Worm (Caenorhabditis elegans): Measurements from ENCODE around the gene hpo-34.

The hpo-34 gene

ce11 chrX:11563663-11564062, 44.8 kb upstream of the hpo-34 start, which contains the start of gene trpp-9 (continued):
- TF ChIP-seq daf-16 (GFP tag; optimal IDR thresholded peaks at IDR 0.05) (peak in 1 of 2 experiments; percentile 7), daf-16 (tag; optimal IDR thresholded peaks at IDR 0.05) (no peak), ceh-44 (GFP tag; IDR thresholded peaks at IDR 0.05) (no peak), hmg-1.1 (GFP tag; IDR thresholded peaks at IDR 0.05) (peak; percentile 75), mdt-29 (GFP tag; IDR thresholded peaks at IDR 0.05) (no peak), hlh-11 (tag; optimal IDR thresholded peaks at IDR 0.05) (peak; percentile 71), nhr-48 (tag; optimal IDR thresholded peaks at IDR 0.05) (peak; percentile 14), tra-1 (GFP tag; IDR thresholded peaks at IDR 0.05) (no peak), zip-11 (GFP tag; IDR thresholded peaks at IDR 0.05) (no peak), mdl-1 (tag; optimal IDR thresholded peaks at IDR 0.05) (peak; percentile 77 to 89), mep-1 (tag; optimal IDR thresholded peaks at IDR 0.05) (peak; percentile 77), dpl-1 (GFP tag; optimal IDR thresholded peaks at IDR 0.05) (peak; percentile 17), egl-27 (tag; optimal IDR thresholded peaks at IDR 0.05) (no peak), dve-1 (tag; optimal IDR thresholded peaks at IDR 0.05; ENCODE audit: insufficient read depth) (peak; percentile 47), ztf-7 (tag; optimal IDR thresholded peaks at IDR 0.05) (peak; percentile 27)

DNA sequence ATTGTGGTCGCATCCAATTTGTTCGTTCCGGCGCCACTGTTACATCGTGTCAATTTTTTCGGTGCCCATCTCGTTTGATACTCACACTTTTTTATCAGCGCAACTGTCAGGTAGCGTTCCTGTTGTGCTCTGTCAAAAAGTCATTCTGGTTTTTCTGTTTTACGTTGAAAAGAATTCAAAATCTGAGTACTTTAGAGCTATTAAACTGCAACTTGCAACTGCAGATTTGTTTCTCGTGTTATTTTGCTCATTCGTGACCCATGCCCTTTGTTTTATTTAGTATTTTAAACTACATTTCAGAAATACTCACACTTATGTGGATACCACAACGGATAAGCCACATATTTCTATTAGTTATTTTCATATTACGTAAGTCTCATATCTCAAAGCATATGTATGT, 41.7 kb upstream of the hpo-34 start, which contains the start of gene lev-8:
lev-8 (plus strand) TSS at position 301 of the 400 bp plus-strand sequence.
- TF ChIP-seq jun-1 (tag; optimal IDR thresholded peaks at IDR 0.05) (no peak), F49E8.2 (tag; optimal IDR thresholded peaks at IDR 0.05; ENCODE audit: borderline replicate concordance) (no peak), hif-1 (tag; optimal IDR thresholded peaks at IDR 0.05) (no peak), F37D6.2 (tag; optimal IDR thresholded peaks at IDR 0.05) (no peak), unc-130 (GFP tag; optimal IDR thresholded peaks at IDR 0.05) (no peak), madf-9 (GFP tag; conservative IDR thresholded peaks at IDR 0.05) (no peak), zip-2 (tag; optimal IDR thresholded peaks at IDR 0.05) (no peak), ceh-82 (tag; optimal IDR thresholded peaks at IDR 0.05) (no peak)

ce11 chrX:11560076-11560475, 41.2 kb upstream of the hpo-34 start:
- TF ChIP-seq egl-43 (GFP tag; IDR thresholded peaks at IDR 0.05) (no peak), dmd-6 (GFP tag; IDR thresholded peaks at IDR 0.05) (0 out of 2 replicates have a peak, but pooled peaks have one; percentile 2), ceh-20 (GFP tag; IDR thresholded peaks at IDR 0.05) (peak; percentile 8; the same call in 1 of the 2 replicates), ctbp-1 (GFP tag; IDR thresholded peaks at IDR 0.05) (peak; percentile 45; the same call in 1 of the 2 replicates), tag-97 (GFP tag; IDR thresholded peaks at IDR 0.05) (no peak), unc-62 (GFP tag; optimal IDR thresholded peaks at IDR 0.05 in 1 of 2) (peak in 1 of 2 experiments; percentile 4), unc-62 (tag; optimal IDR thresholded peaks at IDR 0.05) (no peak), hlh-11 (tag; optimal IDR thresholded peaks at IDR 0.05) (peak; percentile 14), F44E2.7 (GFP tag; IDR thresholded peaks at IDR 0.05) (no peak), aha-1 (tag) (peak; percentile 96), daf-16 (GFP tag; optimal IDR thresholded peaks at IDR 0.05) (peak in 1 of 2 experiments; percentile 65), daf-16 (tag; optimal IDR thresholded peaks at IDR 0.05) (no peak), hmg-1.1 (GFP tag; IDR thresholded peaks at IDR 0.05) (0 out of 2 replicates have a peak, but pooled peaks have one; percentile 29), egl-27 (tag; optimal IDR thresholded peaks at IDR 0.05) (no peak), lin-13 (GFP tag; optimal IDR thresholded peaks at IDR 0.05) (no peak)

DNA sequence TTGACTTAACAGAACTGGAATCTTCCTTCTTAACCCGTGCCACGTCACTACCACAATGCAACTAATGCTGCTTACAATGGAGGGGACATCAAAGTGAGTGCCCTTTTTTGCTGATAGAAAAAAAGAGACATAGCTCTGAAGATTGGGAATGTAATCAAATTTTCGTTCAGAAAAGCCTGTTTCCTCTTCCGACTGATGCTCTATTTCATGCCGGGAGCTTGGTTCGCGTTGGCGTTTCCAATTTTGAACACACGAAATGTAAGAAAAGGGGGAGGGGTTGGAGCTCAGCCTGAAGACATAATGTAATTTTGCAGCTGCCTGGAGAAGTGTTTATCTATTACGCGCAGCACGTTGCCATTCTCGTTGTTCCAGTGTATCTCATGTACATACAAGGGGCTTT, 39.3 kb upstream of the hpo-34 start:
- no peak for TF ChIP-seq zip-2 (tag; optimal IDR thresholded peaks at IDR 0.05)
- TF ChIP-seq tag-97 (GFP tag; IDR thresholded peaks at IDR 0.05) = 0 out of 2 replicates have a peak, but pooled peaks have one; percentile 55
- TF ChIP-seq tra-1 (GFP tag; IDR thresholded peaks at IDR 0.05) = no peak
- no peak for TF ChIP-seq zip-11 (GFP tag; IDR thresholded peaks at IDR 0.05)
- TF ChIP-seq mes-2 (tag; optimal IDR thresholded peaks at IDR 0.05; ENCODE audit: poor library complexity, severe bottlenecking) = peak; percentile 1
- TF ChIP-seq ces-1 (GFP tag; optimal IDR thresholded peaks at IDR 0.05) = peak; percentile 93
- TF ChIP-seq fkh-10 (GFP tag; optimal IDR thresholded peaks at IDR 0.05) = peak; percentile 83
- 0 out of 2 replicates have a peak, but pooled peaks have one; percentile 31 for TF ChIP-seq T26A8.4 (GFP tag; IDR thresholded peaks at IDR 0.05)
- peak in 1 of 2 experiments; percentile 48 for TF ChIP-seq lsy-2 (tag; optimal IDR thresholded peaks at IDR 0.05)
- peak; percentile 50; the same call in 1 of the 2 replicates for TF ChIP-seq ctbp-1 (GFP tag; IDR thresholded peaks at IDR 0.05)
- no peak for TF ChIP-seq F10B5.3 (tag; optimal IDR thresholded peaks at IDR 0.05)
- TF ChIP-seq F37D6.2 (tag; optimal IDR thresholded peaks at IDR 0.05) = peak; percentile 19

All from whole organism, L4 larva.